Worm (Caenorhabditis elegans) whole organism, L3 larva: Measurements from ENCODE around the gene C49C8.5.

ENCODE experiments used
- egl-27 ChIP-seq: sonication (generic microtip); optimal IDR thresholded peaks from 4 replicates; lab custom pipeline; 2017; ENCODE audit warnings: missing biosample characterization, missing genetic modification reagents, missing genetic modification characterization
- fos-1 ChIP-seq: fragments of 150-350 bp; optimal IDR thresholded peaks from 2 replicates; lab custom pipeline; 2014; ENCODE audit warnings: missing biosample characterization, missing genetic modification characterization
- hmg-11 ChIP-seq: sonication (generic microtip); optimal IDR thresholded peaks from 2 replicates; lab custom pipeline; 2016; ENCODE audit warnings: missing genetic modification characterization, missing compliant biosample characterization
- jun-1 ChIP-seq: fragments of 150-350 bp; optimal IDR thresholded peaks from 2 replicates; lab custom pipeline; 2014; ENCODE audit warnings: missing biosample characterization, missing genetic modification reagents, missing genetic modification characterization
- lin-39 ChIP-seq: fragments of 150-350 bp; optimal IDR thresholded peaks from 2 replicates; lab custom pipeline; 2018; ENCODE audit warnings: missing biosample characterization, missing genetic modification reagents, missing genetic modification characterization
- nhr-77 ChIP-seq: fragments of 150-350 bp; optimal IDR thresholded peaks from 2 replicates; lab custom pipeline; 2014; ENCODE audit warnings: missing biosample characterization, missing genetic modification characterization
- zag-1 ChIP-seq: fragments of 150-350 bp; optimal IDR thresholded peaks from 2 replicates; lab custom pipeline; 2014; ENCODE audit warnings: missing biosample characterization, missing genetic modification characterization

ce11 chrIV:8618698-8619097 lies 34.8 kb downstream of the C49C8.5 start, which contains the start of gene F42A9.8:
- TF ChIP-seq fos-1 (no peak), lin-39 (tag; lab: Kevin White, UChicago) (no peak), nhr-77 (tag; lab: Kevin White, UChicago) (no peak), hmg-11 (tag; lab: Kevin White, UChicago) (no peak), zag-1 (no peak), egl-27 (tag; lab: Kevin White, UChicago) (no peak), jun-1 (tag; lab: Kevin White, UChicago) (no peak)
